Worm (Caenorhabditis elegans): ENCODE measurements around the gene spe-41.

- TF ChIP-seq ceh-83 (GFP tag; optimal IDR thresholded peaks at IDR 0.05), result no peak
- no peak for TF ChIP-seq elt-3 (tag; optimal IDR thresholded peaks at IDR 0.05)
- TF ChIP-seq lin-13 (tag; optimal IDR thresholded peaks at IDR 0.05), result no peak
- no peak for TF ChIP-seq elt-1 (tag; optimal IDR thresholded peaks at IDR 0.05; ENCODE audit: borderline replicate concordance, insufficient read depth)
- peak; percentile 81 for TF ChIP-seq unc-62 (GFP tag; optimal IDR thresholded peaks at IDR 0.05)
- TF ChIP-seq ztf-11 (tag; optimal IDR thresholded peaks at IDR 0.05), result no peak
- no peak for TF ChIP-seq sptf-1 (tag; optimal IDR thresholded peaks at IDR 0.05)
- TF ChIP-seq hlh-1 (tag; optimal IDR thresholded peaks at IDR 0.05), result peak; percentile 40
- TF ChIP-seq unc-39 (tag; optimal IDR thresholded peaks at IDR 0.05), result no peak
- TF ChIP-seq snpc-4 (tag; optimal IDR thresholded peaks at IDR 0.05), result no peak
Measured at ce11 chrIII:3471403-3472053, 27.5 kb upstream of the spe-41 start, which contains the start of gene rsu-1.
